Fruit fly (Drosophila melanogaster) whole organism, embryonic: ENCODE results near the gene eys.

Experiments
- Adf1 ChIP-seq: fragments of 200-800 bp; sonication (Bioruptor generic); IDR thresholded peaks from 2 replicates; pipeline ENCODE4 v1.3.6; 2022; ENCODE audit warnings: missing biosample characterization, missing genetic modification characterization
- Blimp-1 ChIP-seq: fragments of 200-800 bp; sonication (Bioruptor generic); optimal IDR thresholded peaks from 3 replicates; lab custom pipeline; 2018; ENCODE audit warnings: missing biosample characterization, missing genetic modification characterization, mild to moderate bottlenecking, moderate library complexity, missing genetic modification reagents
- CG11696 ChIP-seq: fragments of 200-800 bp; sonication (Bioruptor generic); IDR thresholded peaks from 2 replicates; pipeline ENCODE4 v1.3.6; 2022; ENCODE audit warnings: missing biosample characterization, missing genetic modification characterization
- CG12391 ChIP-seq: fragments of 200-800 bp; sonication (Bioruptor generic); optimal IDR thresholded peaks from 3 replicates; lab custom pipeline; 2018; ENCODE audit warnings: missing biosample characterization, mild to moderate bottlenecking, missing genetic modification characterization, moderate library complexity
- CG15073 ChIP-seq: fragments of 200-800 bp; sonication (Bioruptor generic); optimal IDR thresholded peaks from 2 replicates; lab custom pipeline; 2016; ENCODE audit warnings: missing biosample characterization, missing genetic modification characterization
- CG31441 ChIP-seq: fragments of 200-800 bp; sonication (Bioruptor generic); IDR thresholded peaks from 2 replicates; pipeline ENCODE4 v1.3.6; 2022; ENCODE audit warnings: missing biosample characterization, missing genetic modification characterization
- CG32772 ChIP-seq: fragments of 200-800 bp; sonication (Bioruptor generic); IDR thresholded peaks from 2 replicates; pipeline ENCODE4 v1.3.6; 2022; ENCODE audit warnings: missing biosample characterization, missing genetic modification characterization
- ERR ChIP-seq: fragments of 200-800 bp; sonication (Bioruptor generic); optimal IDR thresholded peaks from 2 replicates; lab custom pipeline; 2016; ENCODE audit warnings: missing biosample characterization, missing genetic modification characterization
- Fer2 ChIP-seq: fragments of 200-800 bp; sonication (Bioruptor generic); optimal IDR thresholded peaks from 2 replicates; lab custom pipeline; 2018; ENCODE audit warnings: missing biosample characterization, mild to moderate bottlenecking, missing genetic modification characterization, moderate library complexity
- Hmr ChIP-seq: fragments of 200-800 bp; sonication (Bioruptor generic); optimal IDR thresholded peaks from 3 replicates; lab custom pipeline; 2017; ENCODE audit warnings: mild to moderate bottlenecking, missing biosample characterization, missing genetic modification reagents, missing genetic modification characterization
- Hr51 ChIP-seq, 2 experiments: fragments of 200-800 bp; sonication (Bioruptor generic); optimal IDR thresholded peaks; 2 replicates in 1 of 2; 3 replicates in 1 of 2; lab custom pipeline; 2016 to 2018; ENCODE audit warnings: missing biosample characterization in 2 of 2, missing genetic modification characterization in 2 of 2, mild to moderate bottlenecking in 1 of 2, moderate library complexity in 1 of 2
- Med ChIP-seq: fragments of 200-800 bp; sonication (Bioruptor generic); peaks from one replicate; lab custom pipeline; 2016; ENCODE audit warnings: missing biosample characterization, missing genetic modification characterization, mild to moderate bottlenecking, inconsistent platforms, moderate library complexity
- Myb ChIP-seq: fragments of 200-800 bp; sonication (Bioruptor generic); optimal IDR thresholded peaks from 2 replicates; lab custom pipeline; 2016; ENCODE audit warnings: missing biosample characterization, missing genetic modification characterization
- NC2α ChIP-seq: fragments of 200-800 bp; sonication (Bioruptor generic); optimal IDR thresholded peaks from 2 replicates; lab custom pipeline; 2016; ENCODE audit warnings: missing biosample characterization, missing genetic modification characterization
- Nf-YC ChIP-seq: fragments of 200-800 bp; optimal IDR thresholded peaks from 3 replicates; lab custom pipeline; 2019; ENCODE audit warnings: missing biosample characterization, mild to moderate bottlenecking, missing genetic modification characterization, moderate library complexity
- Oaz ChIP-seq: fragments of 200-800 bp; sonication (Bioruptor generic); IDR thresholded peaks from 2 replicates; pipeline ENCODE4 v1.3.6; 2022; ENCODE audit warnings: missing biosample characterization, missing genetic modification characterization
- Opbp ChIP-seq: fragments of 200-800 bp; sonication (Bioruptor generic); IDR thresholded peaks from 3 replicates; pipeline ENCODE4 v1.3.6; 2022; ENCODE audit warnings: missing biosample characterization, missing genetic modification characterization; ENCODE audit not compliant: partially characterized antibody
- Poxn ChIP-seq: fragments of 200-800 bp; sonication (Bioruptor generic); IDR thresholded peaks from 2 replicates; pipeline ENCODE4 v1.3.6; 2022; ENCODE audit warnings: missing biosample characterization, missing genetic modification characterization
- Rfx ChIP-seq: fragments of 200-800 bp; sonication (Bioruptor generic); IDR thresholded peaks from 2 replicates; pipeline ENCODE4 v1.3.6; 2022; ENCODE audit warnings: missing biosample characterization, missing genetic modification characterization
- Trl ChIP-seq, 3 experiments: fragments of >200 bp in 2 of 3; fragments of 200-800 bp in 1 of 3; sonication (Bioruptor generic) in 1 of 3; optimal IDR thresholded peaks; 2 replicates in 1 of 3; 3 replicates in 2 of 3; lab custom pipeline; 2016 to 2017; ENCODE audit warnings: missing biosample characterization in 1 of 3, missing genetic modification characterization in 1 of 3
- Xbp1 ChIP-seq: fragments of 200-800 bp; sonication (Bioruptor generic); optimal IDR thresholded peaks from 3 replicates; lab custom pipeline; 2016; ENCODE audit warnings: missing biosample characterization, mild to moderate bottlenecking, missing genetic modification characterization
- abd-A ChIP-seq: fragments of 200-800 bp; sonication (Bioruptor generic); optimal IDR thresholded peaks from 3 replicates; lab custom pipeline; 2019; ENCODE audit warnings: missing biosample characterization, mild to moderate bottlenecking, missing genetic modification characterization, moderate library complexity
- al ChIP-seq: fragments of 200-800 bp; sonication (Bioruptor generic); IDR thresholded peaks from 2 replicates; pipeline ENCODE4 v1.3.6; 2022; ENCODE audit warnings: missing biosample characterization, missing genetic modification characterization
- bigmax ChIP-seq: fragments of 200-800 bp; sonication (Bioruptor generic); optimal IDR thresholded peaks from 2 replicates; lab custom pipeline; 2018; ENCODE audit warnings: missing biosample characterization, mild to moderate bottlenecking, missing genetic modification characterization
- cato ChIP-seq: fragments of 200-800 bp; sonication (Bioruptor generic); optimal IDR thresholded peaks from 2 replicates; lab custom pipeline; 2016; ENCODE audit warnings: missing biosample characterization, missing genetic modification characterization, borderline replicate concordance
- ci ChIP-seq: fragments of 200-800 bp; sonication (Bioruptor generic); IDR thresholded peaks from 3 replicates; pipeline ENCODE4 v1.3.6; 2022; ENCODE audit warnings: missing biosample characterization, missing genetic modification characterization
- crc ChIP-seq: fragments of 200-800 bp; sonication (Bioruptor generic); optimal IDR thresholded peaks from 2 replicates; lab custom pipeline; 2016; ENCODE audit warnings: missing biosample characterization, missing genetic modification characterization
- crol ChIP-seq: fragments of 200-800 bp; sonication (Bioruptor generic); IDR thresholded peaks from 2 replicates; pipeline ENCODE4 v1.3.6; 2022; ENCODE audit warnings: missing biosample characterization, missing genetic modification characterization
- dan ChIP-seq: fragments of 200-800 bp; sonication (Bioruptor generic); IDR thresholded peaks from 2 replicates; pipeline ENCODE4 v1.3.6; 2022; ENCODE audit warnings: missing biosample characterization, missing genetic modification characterization
- dpn ChIP-seq, 2 experiments: fragments of 200-800 bp; sonication (Bioruptor generic); optimal IDR thresholded peaks; 3 replicates each; lab custom pipeline; 2016; ENCODE audit warnings: missing biosample characterization in 2 of 2, missing genetic modification characterization in 2 of 2
- esg ChIP-seq: fragments of 200-800 bp; sonication (Bioruptor generic); conservative IDR thresholded peaks from 2 replicates; pipeline ENCODE4 v1.3.6; 2022; ENCODE audit warnings: missing biosample characterization, missing genetic modification characterization
- ftz-f1 ChIP-seq: fragments of 200-800 bp; sonication (Bioruptor generic); optimal IDR thresholded peaks from 2 replicates; lab custom pipeline; 2016; ENCODE audit warnings: missing biosample characterization, missing genetic modification characterization
- gcm ChIP-seq: fragments of 200-800 bp; sonication (Bioruptor generic); optimal IDR thresholded peaks from 2 replicates; lab custom pipeline; 2019; ENCODE audit warnings: missing biosample characterization, mild to moderate bottlenecking, missing genetic modification characterization, moderate library complexity
- grau ChIP-seq: fragments of 200-800 bp; optimal IDR thresholded peaks from 3 replicates; lab custom pipeline; 2019; ENCODE audit warnings: missing biosample characterization, mild to moderate bottlenecking, missing genetic modification characterization, moderate library complexity
- gt ChIP-seq: fragments of 200-800 bp; sonication (Bioruptor generic); IDR thresholded peaks from 2 replicates; pipeline ENCODE4 v1.3.6; 2022; ENCODE audit warnings: missing biosample characterization, missing genetic modification characterization
- h ChIP-seq: fragments of >200 bp; optimal IDR thresholded peaks from 2 replicates; lab custom pipeline; 2017
- klu ChIP-seq: fragments of 200-800 bp; sonication (Bioruptor generic); IDR thresholded peaks from 2 replicates; pipeline ENCODE4 v1.3.6; 2022; ENCODE audit warnings: missing biosample characterization, missing genetic modification characterization
- lbe ChIP-seq: fragments of 200-800 bp; sonication (Bioruptor generic); optimal IDR thresholded peaks from 2 replicates; lab custom pipeline; 2016; ENCODE audit warnings: missing biosample characterization, mild to moderate bottlenecking, missing genetic modification characterization
- lov ChIP-seq, 2 experiments: fragments of 200-800 bp in 1 of 2; fragments of >200 bp in 1 of 2; sonication (Bioruptor generic) in 1 of 2; IDR thresholded peaks in 1 of 2; optimal IDR thresholded peaks in 1 of 2; 2 replicates in 1 of 2; 3 replicates in 1 of 2; pipeline versions ENCODE4 v1.3.6 to Lab custom; 2017 to 2022; ENCODE audit warnings: missing biosample characterization in 1 of 2, missing genetic modification characterization in 1 of 2
- nom ChIP-seq: fragments of 200-800 bp; sonication (Bioruptor generic); optimal IDR thresholded peaks from 2 replicates; lab custom pipeline; 2017; ENCODE audit warnings: missing biosample characterization, missing genetic modification characterization, mild to moderate bottlenecking, moderate library complexity, missing genetic modification reagents
- onecut ChIP-seq: fragments of 200-800 bp; sonication (Bioruptor generic); IDR thresholded peaks from 2 replicates; pipeline ENCODE4 v1.3.6; 2022; ENCODE audit warnings: missing biosample characterization, missing genetic modification characterization
- pnt ChIP-seq: fragments of 200-800 bp; sonication (Bioruptor generic); optimal IDR thresholded peaks from 3 replicates; lab custom pipeline; 2016; ENCODE audit warnings: missing biosample characterization, missing genetic modification characterization
- pros ChIP-seq: fragments of 200-800 bp; sonication (Bioruptor generic); optimal IDR thresholded peaks from 3 replicates; lab custom pipeline; 2019; ENCODE audit warnings: missing biosample characterization, mild to moderate bottlenecking, missing genetic modification characterization, moderate library complexity
- seq ChIP-seq: fragments of 200-800 bp; sonication (Bioruptor generic); IDR thresholded peaks from 2 replicates; pipeline ENCODE4 v1.3.6; 2022; ENCODE audit warnings: missing biosample characterization, missing genetic modification characterization
- tna ChIP-seq: fragments of 200-800 bp; sonication (Bioruptor generic); IDR thresholded peaks from 2 replicates; pipeline ENCODE4 v1.3.6; 2022; ENCODE audit warnings: missing biosample characterization, missing genetic modification characterization; ENCODE audit not compliant: partially characterized antibody
- yki ChIP-seq: fragments of >200 bp; optimal IDR thresholded peaks from 3 replicates; lab custom pipeline; 2018
- zfh2 ChIP-seq: fragments of 200-800 bp; sonication (Bioruptor generic); optimal IDR thresholded peaks from 2 replicates; lab custom pipeline; 2016; ENCODE audit warnings: missing biosample characterization, missing genetic modification characterization

The eys gene

dm6 chr2L:2361893-2362807, 50.7 kb downstream of the eys start (continued):
- TF ChIP-seq pnt (GFP tag; lab: Kevin White, UChicago) (no peak), lov (optimal IDR thresholded peaks at IDR 0.05; lab: Kevin White, UChicago) (no peak), lov (GFP tag; IDR thresholded peaks at IDR 0.05; lab: Robert Waterston, UW) (no peak), klu (GFP tag; lab: Robert Waterston, UW) (no peak), Myb (GFP tag; lab: Kevin White, UChicago) (no peak), crc (GFP tag; lab: Kevin White, UChicago) (no peak)

- peak; percentile 38; the same call in 1 of the 2 replicates for TF ChIP-seq crol (GFP tag; lab: Robert Waterston, UW)
- peak; percentile 73 for TF ChIP-seq gcm (GFP tag; lab: Kevin White, UChicago)
- TF ChIP-seq lbe (GFP tag; lab: Kevin White, UChicago): no peak
- TF ChIP-seq gt (GFP tag; lab: Robert Waterston, UW): no peak
- no peak for TF ChIP-seq yki (lab: Kevin White, UChicago)
- TF ChIP-seq CG11696: no peak
- peak; percentile 27 for TF ChIP-seq Blimp-1 (GFP tag; lab: Kevin White, UChicago)
- TF ChIP-seq h: no peak
- no peak for TF ChIP-seq Rfx
- TF ChIP-seq CG15073: no peak
- TF ChIP-seq dan (GFP tag; lab: Robert Waterston, UW): no peak
- TF ChIP-seq ci (GFP tag; lab: Robert Waterston, UW): 0 out of 3 replicates have a peak, but pooled peaks have one; percentile 19
- no peak for TF ChIP-seq Adf1 (GFP tag; lab: Robert Waterston, UW)
- TF ChIP-seq Fer2: no peak
- no peak for TF ChIP-seq pros (GFP tag; lab: Kevin White, UChicago)
- peak; percentile 1 for TF ChIP-seq Med
- 0 out of 2 replicates have a peak, but pooled peaks have one; percentile 10 for TF ChIP-seq seq
- no peak for TF ChIP-seq bigmax (GFP tag; lab: Kevin White, UChicago)
- TF ChIP-seq zfh2: no peak
- no peak for TF ChIP-seq CG32772 (GFP tag; lab: Robert Waterston, UW)
- TF ChIP-seq pnt (GFP tag; lab: Kevin White, UChicago): no peak
- TF ChIP-seq Oaz (GFP tag; lab: Robert Waterston, UW): no peak
- TF ChIP-seq Hmr: no peak
- TF ChIP-seq grau (tag; lab: Kevin White, UChicago): peak; percentile 65
- TF ChIP-seq ftz-f1: no peak
- TF ChIP-seq esg: no peak
- peak; percentile 91 for TF ChIP-seq nom (GFP tag; lab: Kevin White, UChicago)
- TF ChIP-seq Trl (optimal IDR thresholded peaks at IDR 0.05; lab: Kevin White, UChicago): peak; percentile 25 to 41
- no peak for TF ChIP-seq Trl (GFP tag; optimal IDR thresholded peaks at IDR 0.05; lab: Kevin White, UChicago)
- no peak for TF ChIP-seq Nf-YC (tag; lab: Kevin White, UChicago)
- TF ChIP-seq tna (GFP tag; lab: Robert Waterston, UW): peak; percentile 26; the same call in 1 of the 2 replicates
- no peak for TF ChIP-seq Xbp1 (GFP tag; lab: Kevin White, UChicago)
- TF ChIP-seq, all 482 proteins: peak for 10
These were observed 51.4 kb downstream of the eys start for dm6 chr2L:2362808-2363394.

DNA sequence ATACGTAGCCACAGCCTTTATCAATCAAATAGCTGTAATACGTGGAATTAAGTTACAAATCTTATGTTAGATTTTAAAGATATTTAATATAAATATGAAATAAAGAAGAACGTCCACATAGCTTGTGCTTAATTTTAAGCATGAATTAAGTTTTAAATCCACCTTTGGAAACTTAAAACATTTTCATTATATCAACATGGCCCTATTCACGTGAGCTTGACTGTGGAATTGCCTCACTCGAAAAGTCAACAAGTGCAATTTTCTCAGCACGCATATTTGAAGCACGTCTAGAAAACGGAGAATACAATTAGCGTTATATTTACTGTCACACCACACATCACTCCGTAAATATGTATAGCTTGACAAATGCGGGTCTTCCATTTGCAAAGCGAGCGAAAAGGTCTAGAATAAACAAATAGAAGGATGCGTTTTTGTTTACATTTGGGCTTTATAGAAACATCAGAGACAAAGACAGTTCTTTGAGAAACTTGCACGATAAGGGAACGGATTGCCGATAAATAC, 52.2 kb downstream of the eys start:
- TF ChIP-seq cato (GFP tag; lab: Kevin White, UChicago) (peak; percentile 43), CG12391 (peak; percentile 89), al (peak; percentile 81), NC2α (GFP tag; lab: Kevin White, UChicago) (peak; percentile 59), Poxn (GFP tag; lab: Robert Waterston, UW) (0 out of 2 replicates have a peak, but pooled peaks have one; percentile 10), abd-A (no peak), Opbp (GFP tag; lab: Robert Waterston, UW) (no peak), dpn (GFP tag; optimal IDR thresholded peaks at IDR 0.05; lab: Kevin White, UChicago) (peak; percentile 74 to 86), Hr51 (GFP tag; optimal IDR thresholded peaks at IDR 0.05; lab: Kevin White, UChicago) (peak; percentile 52 to 94), onecut (GFP tag; lab: Robert Waterston, UW) (peak; percentile 77), CG31441 (GFP tag; lab: Robert Waterston, UW) (peak; percentile 93), ERR (no peak)
